Worm (Caenorhabditis elegans) whole organism, late embryonic: ENCODE measurements around the gene T08G5.1.

ENCODE experiments used
- C08G9.2 ChIP-seq: sonication (generic microtip); optimal IDR thresholded peaks from 2 replicates; lab custom pipeline; 2016; ENCODE audit warnings: mild to moderate bottlenecking, missing genetic modification characterization, moderate library complexity, missing compliant biosample characterization
- gmeb-2 ChIP-seq: sonication (generic microtip); optimal IDR thresholded peaks from 2 replicates; lab custom pipeline; 2016; ENCODE audit warnings: missing genetic modification characterization, inconsistent platforms, missing compliant biosample characterization
- hlh-13 ChIP-seq: fragments of 200-800 bp; sonication (Bioruptor generic); optimal IDR thresholded peaks from 2 replicates; lab custom pipeline; 2018; ENCODE audit warnings: mild to moderate bottlenecking, missing genetic modification characterization, missing compliant biosample characterization
- zip-5 ChIP-seq: sonication (generic microtip); optimal IDR thresholded peaks from 2 replicates; lab custom pipeline; 2016; ENCODE audit warnings: missing genetic modification characterization, missing compliant biosample characterization

- TF ChIP-seq hlh-13 (GFP tag; lab: Kevin White, UChicago) = no peak
- no peak for TF ChIP-seq gmeb-2 (tag; lab: Kevin White, UChicago)
- TF ChIP-seq C08G9.2 (tag; lab: Kevin White, UChicago) = no peak
- no peak for TF ChIP-seq zip-5
These were observed 4.9 kb upstream of the T08G5.1 start for ce11 chrV:14013638-14014037.
